Fruit fly (Drosophila melanogaster) whole organism, prepupa: ENCODE results near the gene CG43886.

Experiments
- Blimp-1 ChIP-seq: fragments of 200-800 bp; sonication (Bioruptor generic); optimal IDR thresholded peaks from 3 replicates; lab custom pipeline; 2017; ENCODE audit warnings: missing biosample characterization, missing genetic modification characterization, mild to moderate bottlenecking, moderate library complexity, missing genetic modification reagents
- CG10631 ChIP-seq: fragments of 200-800 bp; sonication (Bioruptor generic); optimal IDR thresholded peaks from 2 replicates; lab custom pipeline; 2016; ENCODE audit warnings: missing biosample characterization, missing genetic modification characterization
- CG10669 ChIP-seq: fragments of 200-800 bp; sonication (Bioruptor generic); optimal IDR thresholded peaks from 3 replicates; lab custom pipeline; 2018; ENCODE audit warnings: missing biosample characterization, mild to moderate bottlenecking, missing genetic modification characterization, moderate library complexity
- CG11762 ChIP-seq: fragments of 200-800 bp; sonication (Bioruptor generic); optimal IDR thresholded peaks from 3 replicates; lab custom pipeline; 2016; ENCODE audit warnings: missing biosample characterization, missing genetic modification characterization; ENCODE audit not compliant: insufficient read depth
- CG15336 ChIP-seq: fragments of 200-800 bp; sonication (Bioruptor generic); IDR thresholded peaks from 2 replicates; pipeline ENCODE4 v1.3.6; 2022; ENCODE audit warnings: missing biosample characterization, missing genetic modification characterization
- CG1621 ChIP-seq: fragments of 200-800 bp; sonication (Bioruptor generic); optimal IDR thresholded peaks from 3 replicates; lab custom pipeline; 2018; ENCODE audit warnings: missing biosample characterization, mild to moderate bottlenecking, missing genetic modification characterization
- CG16779 ChIP-seq: fragments of 200-800 bp; sonication (Bioruptor generic); optimal IDR thresholded peaks from 3 replicates; lab custom pipeline; 2017; ENCODE audit warnings: missing biosample characterization, mild to moderate bottlenecking, missing genetic modification characterization
- CG31627 ChIP-seq: fragments of 200-800 bp; sonication (Bioruptor generic); optimal IDR thresholded peaks from 3 replicates; lab custom pipeline; 2016; ENCODE audit warnings: missing biosample characterization, missing genetic modification characterization
- CG32006 ChIP-seq: fragments of 200-800 bp; sonication (Bioruptor generic); optimal IDR thresholded peaks from 3 replicates; lab custom pipeline; 2017; ENCODE audit warnings: missing biosample characterization, mild to moderate bottlenecking, missing genetic modification characterization
- CG34406 ChIP-seq: fragments of 200-800 bp; sonication (Bioruptor generic); optimal IDR thresholded peaks from 3 replicates; lab custom pipeline; 2016; ENCODE audit warnings: missing biosample characterization, missing genetic modification characterization
- CG4318 ChIP-seq: fragments of 200-800 bp; sonication (Bioruptor generic); optimal IDR thresholded peaks from 3 replicates; lab custom pipeline; 2017; ENCODE audit warnings: missing biosample characterization, mild to moderate bottlenecking, missing genetic modification characterization
- CG6163 ChIP-seq: fragments of 200-800 bp; sonication (Bioruptor generic); IDR thresholded peaks from 3 replicates; pipeline ENCODE4 v1.3.6; 2022; ENCODE audit warnings: missing biosample characterization, missing genetic modification characterization
- CG6276 ChIP-seq: fragments of 200-800 bp; sonication (Bioruptor generic); optimal IDR thresholded peaks from 2 replicates; lab custom pipeline; 2017; ENCODE audit warnings: missing biosample characterization, mild to moderate bottlenecking, missing genetic modification characterization
- CG6792 ChIP-seq: fragments of 200-800 bp; sonication (Bioruptor generic); optimal IDR thresholded peaks from 3 replicates; lab custom pipeline; 2016; ENCODE audit warnings: missing biosample characterization, missing genetic modification characterization
- CG6808 ChIP-seq: fragments of 200-800 bp; sonication (Bioruptor generic); optimal IDR thresholded peaks from 3 replicates; lab custom pipeline; 2017; ENCODE audit warnings: missing biosample characterization, missing genetic modification characterization, mild to moderate bottlenecking, moderate library complexity, missing genetic modification reagents
- CG6854 ChIP-seq: fragments of 200-800 bp; sonication (Bioruptor generic); optimal IDR thresholded peaks from 2 replicates; lab custom pipeline; 2017; ENCODE audit warnings: missing biosample characterization, mild to moderate bottlenecking, missing genetic modification characterization
- CG8319 ChIP-seq: fragments of 200-800 bp; sonication (Bioruptor generic); optimal IDR thresholded peaks from 3 replicates; lab custom pipeline; 2016; ENCODE audit warnings: missing biosample characterization, missing genetic modification characterization
- CG8632 ChIP-seq: fragments of 200-800 bp; sonication (Bioruptor generic); optimal IDR thresholded peaks from 3 replicates; lab custom pipeline; 2016; ENCODE audit warnings: missing biosample characterization, missing genetic modification characterization
- CG9139 ChIP-seq: fragments of 200-800 bp; sonication (Bioruptor generic); optimal IDR thresholded peaks from 3 replicates; lab custom pipeline; 2017; ENCODE audit warnings: missing biosample characterization, mild to moderate bottlenecking, missing genetic modification characterization
- Eip78C ChIP-seq: fragments of 200-800 bp; sonication (Bioruptor generic); peaks from one replicate; lab custom pipeline; 2016; ENCODE audit warnings: missing biosample characterization, missing genetic modification characterization
- Hr39 ChIP-seq: fragments of 200-800 bp; sonication (Bioruptor generic); optimal IDR thresholded peaks from 2 replicates; lab custom pipeline; 2016; ENCODE audit warnings: missing biosample characterization, missing genetic modification characterization
- Hr4 ChIP-seq: fragments of 200-800 bp; sonication (Bioruptor generic); optimal IDR thresholded peaks from 3 replicates; lab custom pipeline; 2016; ENCODE audit warnings: missing biosample characterization, missing genetic modification characterization
- Lpt ChIP-seq: fragments of 200-800 bp; sonication (Bioruptor generic); optimal IDR thresholded peaks from 3 replicates; lab custom pipeline; 2016; ENCODE audit warnings: missing biosample characterization, missing genetic modification characterization
- Met ChIP-seq: fragments of 200-800 bp; sonication (Bioruptor generic); optimal IDR thresholded peaks from 3 replicates; lab custom pipeline; 2016; ENCODE audit warnings: missing biosample characterization, missing genetic modification characterization
- OdsH ChIP-seq: fragments of 200-800 bp; sonication (Bioruptor generic); optimal IDR thresholded peaks from 3 replicates; lab custom pipeline; 2016; ENCODE audit warnings: missing biosample characterization, missing genetic modification characterization
- Sox102F ChIP-seq: fragments of 200-800 bp; sonication (Bioruptor generic); optimal IDR thresholded peaks from 2 replicates; lab custom pipeline; 2016; ENCODE audit warnings: missing biosample characterization, mild to moderate bottlenecking, missing genetic modification characterization
- Sox14 ChIP-seq: fragments of 200-800 bp; sonication (Bioruptor generic); optimal IDR thresholded peaks from 3 replicates; lab custom pipeline; 2016; ENCODE audit warnings: missing biosample characterization, missing genetic modification characterization
- acj6 ChIP-seq: fragments of 200-800 bp; sonication (Bioruptor generic); optimal IDR thresholded peaks from 3 replicates; lab custom pipeline; 2016; ENCODE audit warnings: missing biosample characterization, missing genetic modification characterization
- cyc ChIP-seq: fragments of 200-800 bp; sonication (Bioruptor generic); optimal IDR thresholded peaks from 3 replicates; lab custom pipeline; 2016; ENCODE audit warnings: missing biosample characterization, missing genetic modification characterization
- dac ChIP-seq: fragments of 200-800 bp; sonication (Bioruptor generic); optimal IDR thresholded peaks from 2 replicates; lab custom pipeline; 2017; ENCODE audit warnings: missing biosample characterization, mild to moderate bottlenecking, missing genetic modification characterization
- dsx ChIP-seq: fragments of 200-800 bp; optimal IDR thresholded peaks from 3 replicates; lab custom pipeline; 2019; ENCODE audit warnings: missing biosample characterization, mild to moderate bottlenecking, missing genetic modification characterization, moderate library complexity; ENCODE audit not compliant: poor library complexity, severe bottlenecking
- eg ChIP-seq: fragments of 200-800 bp; sonication (Bioruptor generic); IDR thresholded peaks from 3 replicates; pipeline ENCODE4 v1.3.6; 2022; ENCODE audit warnings: missing biosample characterization, missing genetic modification characterization
- fd59A ChIP-seq: fragments of 200-800 bp; sonication (Bioruptor generic); optimal IDR thresholded peaks from 2 replicates; lab custom pipeline; 2017; ENCODE audit warnings: missing biosample characterization, mild to moderate bottlenecking, missing genetic modification characterization, missing genetic modification reagents
- fd85E ChIP-seq: fragments of 200-800 bp; sonication (Bioruptor generic); optimal IDR thresholded peaks from 3 replicates; lab custom pipeline; 2016; ENCODE audit warnings: missing biosample characterization, missing genetic modification characterization
- fkh ChIP-seq: fragments of 200-800 bp; sonication (Bioruptor generic); optimal IDR thresholded peaks from 3 replicates; lab custom pipeline; 2017; ENCODE audit warnings: missing biosample characterization, mild to moderate bottlenecking, missing genetic modification characterization, moderate library complexity
- lz ChIP-seq: fragments of 200-800 bp; sonication (Bioruptor generic); optimal IDR thresholded peaks from 3 replicates; lab custom pipeline; 2016; ENCODE audit warnings: missing biosample characterization, missing genetic modification characterization
- net ChIP-seq: fragments of 200-800 bp; sonication (Bioruptor generic); optimal IDR thresholded peaks from 3 replicates; lab custom pipeline; 2016; ENCODE audit warnings: missing biosample characterization, missing genetic modification characterization
- pdm3 ChIP-seq: fragments of 200-800 bp; sonication (Bioruptor generic); optimal IDR thresholded peaks from 3 replicates; lab custom pipeline; 2016; ENCODE audit warnings: missing biosample characterization, missing genetic modification characterization
- spab ChIP-seq: fragments of 200-800 bp; sonication (Bioruptor generic); optimal IDR thresholded peaks from 2 replicates; lab custom pipeline; 2017; ENCODE audit warnings: missing biosample characterization, mild to moderate bottlenecking, missing genetic modification characterization, missing genetic modification reagents
- ss ChIP-seq, 2 experiments: fragments of 200-800 bp; sonication (Bioruptor generic); optimal IDR thresholded peaks; 2 replicates in 1 of 2; 3 replicates in 1 of 2; lab custom pipeline; 2017 to 2018; ENCODE audit warnings: mild to moderate bottlenecking in 2 of 2, missing biosample characterization in 2 of 2, missing genetic modification characterization in 2 of 2, moderate library complexity in 1 of 2
- svp ChIP-seq: fragments of 200-800 bp; sonication (Bioruptor generic); peaks from one replicate; lab custom pipeline; 2016; ENCODE audit warnings: missing biosample characterization, missing genetic modification characterization
- topi ChIP-seq: fragments of 200-800 bp; sonication (Bioruptor generic); optimal IDR thresholded peaks from 3 replicates; lab custom pipeline; 2016; ENCODE audit warnings: missing biosample characterization, missing genetic modification characterization
- vri ChIP-seq: fragments of 200-800 bp; sonication (Bioruptor generic); optimal IDR thresholded peaks from 3 replicates; lab custom pipeline; 2016; ENCODE audit warnings: missing biosample characterization, mild to moderate bottlenecking, missing genetic modification characterization

CG43886 gene

dm6 chr3L:8156199-8156598, 3.4 kb downstream of the CG43886 start (continued):
- no peak for TF ChIP-seq Blimp-1 (GFP tag; lab: Kevin White, UChicago)
- TF ChIP-seq cyc (GFP tag; lab: Kevin White, UChicago): peak; percentile 11
- TF ChIP-seq pdm3 (GFP tag; lab: Kevin White, UChicago): peak; percentile 31
- peak; percentile 36 for TF ChIP-seq CG6276
- no peak for TF ChIP-seq CG11762

- TF ChIP-seq fd85E (GFP tag; lab: Kevin White, UChicago) (no peak), eg (GFP tag; lab: Robert Waterston, UW) (no peak), dsx (GFP tag; lab: Kevin White, UChicago) (no peak), CG6808 (GFP tag; lab: Kevin White, UChicago) (no peak), CG8632 (no peak), Lpt (GFP tag; lab: Kevin White, UChicago) (no peak), Blimp-1 (GFP tag; lab: Kevin White, UChicago) (no peak)
These were observed 4.2 kb downstream of the CG43886 start for dm6 chr3L:8155324-8155723.

- TF ChIP-seq fd85E (GFP tag; lab: Kevin White, UChicago) (no peak), CG32006 (GFP tag; lab: Kevin White, UChicago) (no peak), dsx (GFP tag; lab: Kevin White, UChicago) (no peak), CG6792 (GFP tag; lab: Kevin White, UChicago) (no peak), acj6 (GFP tag; lab: Kevin White, UChicago) (no peak), ss (GFP tag; optimal IDR thresholded peaks at IDR 0.05; lab: Kevin White, UChicago) (peak in 1 of 2 experiments; percentile 36), Hr4 (GFP tag; lab: Kevin White, UChicago) (no peak), CG6808 (GFP tag; lab: Kevin White, UChicago) (peak; percentile 41), dac (GFP tag; lab: Kevin White, UChicago) (no peak), CG9139 (GFP tag; lab: Kevin White, UChicago) (peak; percentile 36), CG6276 (no peak), fkh (GFP tag; lab: Kevin White, UChicago) (no peak), CG8632 (peak; percentile 10), CG15336 (GFP tag; lab: Robert Waterston, UW) (peak; percentile 37; the same call in 1 of the 2 replicates), Eip78C (peak; percentile 18), cyc (GFP tag; lab: Kevin White, UChicago) (no peak), spab (GFP tag; lab: Kevin White, UChicago) (peak; percentile 18), CG6854 (GFP tag; lab: Kevin White, UChicago) (no peak), CG16779 (no peak), lz (no peak), Sox102F (no peak), CG10669 (GFP tag; lab: Kevin White, UChicago) (peak; percentile 9), CG8319 (GFP tag; lab: Kevin White, UChicago) (no peak), OdsH (GFP tag; lab: Kevin White, UChicago) (no peak), CG1621 (tag; lab: Kevin White, UChicago) (no peak)
These were observed 5.0 kb downstream of the CG43886 start for dm6 chr3L:8154544-8154943.

dm6 chr3L:8153206-8153996, 6.2 kb downstream of the CG43886 start:
- TF ChIP-seq cyc (GFP tag; lab: Kevin White, UChicago) (peak; percentile 50), Sox102F (peak; percentile 47), net (peak; percentile 90), Blimp-1 (GFP tag; lab: Kevin White, UChicago) (no peak), svp (GFP tag; lab: Kevin White, UChicago) (no peak), CG10631 (GFP tag; lab: Kevin White, UChicago) (peak; percentile 80), fd59A (GFP tag; lab: Kevin White, UChicago) (peak; percentile 65), pdm3 (GFP tag; lab: Kevin White, UChicago) (peak; percentile 88), CG31627 (GFP tag; lab: Kevin White, UChicago) (peak; percentile 46), Hr39 (GFP tag; lab: Kevin White, UChicago) (peak; percentile 48), topi (peak; percentile 62), CG8319 (GFP tag; lab: Kevin White, UChicago) (peak; percentile 47), CG9139 (GFP tag; lab: Kevin White, UChicago) (no peak), Sox14 (peak; percentile 78), vri (GFP tag; lab: Kevin White, UChicago) (peak; percentile 17), CG4318 (GFP tag; lab: Kevin White, UChicago) (peak; percentile 88), Met (GFP tag; lab: Kevin White, UChicago) (peak; percentile 62), fkh (GFP tag; lab: Kevin White, UChicago) (no peak), OdsH (GFP tag; lab: Kevin White, UChicago) (peak; percentile 90), CG34406 (GFP tag; lab: Kevin White, UChicago) (peak; percentile 68), CG6163 (GFP tag; lab: Robert Waterston, UW) (peak; percentile 94)
